Fruit fly (Drosophila melanogaster) whole organism, embryonic: ENCODE measurements around the gene CG6695.

Experiments used
- Aef1 ChIP-seq: fragments of 200-800 bp; sonication (Bioruptor generic); IDR thresholded peaks from 3 replicates; pipeline ENCODE4 v1.3.6; 2022; ENCODE audit warnings: missing biosample characterization, missing genetic modification characterization
- Atf-2 ChIP-seq: fragments of 200-800 bp; sonication (Bioruptor generic); optimal IDR thresholded peaks from 2 replicates; lab custom pipeline; 2016; ENCODE audit warnings: missing biosample characterization, missing genetic modification characterization
- Atf6 ChIP-seq: fragments of 200-800 bp; sonication (Bioruptor generic); IDR thresholded peaks from 2 replicates; pipeline ENCODE4 v1.3.6; 2022; ENCODE audit warnings: missing biosample characterization, missing genetic modification characterization
- Awh ChIP-seq: fragments of 200-800 bp; sonication (Bioruptor generic); IDR thresholded peaks from 2 replicates; pipeline ENCODE4, ENCODE4 v1.3.6; 2022; ENCODE audit warnings: missing biosample characterization, missing genetic modification characterization
- CG11093 ChIP-seq: fragments of 200-800 bp; sonication (Bioruptor generic); IDR thresholded peaks from 3 replicates; pipeline ENCODE4 v1.3.6; 2022; ENCODE audit warnings: missing biosample characterization, missing genetic modification characterization
- CG11695 ChIP-seq: fragments of 200-800 bp; sonication (Bioruptor generic); IDR thresholded peaks from 3 replicates; pipeline ENCODE4 v1.3.6; 2022; ENCODE audit warnings: missing biosample characterization, missing genetic modification characterization
- CG11696 ChIP-seq: fragments of 200-800 bp; sonication (Bioruptor generic); IDR thresholded peaks from 2 replicates; pipeline ENCODE4 v1.3.6; 2022; ENCODE audit warnings: missing biosample characterization, missing genetic modification characterization
- CG13424 ChIP-seq: fragments of 200-800 bp; sonication (Bioruptor generic); optimal IDR thresholded peaks from 2 replicates; lab custom pipeline; 2019; ENCODE audit warnings: missing biosample characterization, mild to moderate bottlenecking, missing genetic modification characterization, moderate library complexity
- CG14050 ChIP-seq: fragments of 200-800 bp; sonication (Bioruptor generic); IDR thresholded peaks from 3 replicates; pipeline ENCODE4 v1.3.6; 2022; ENCODE audit warnings: missing biosample characterization, missing genetic modification characterization
- CG15696 ChIP-seq: fragments of 200-800 bp; sonication (Bioruptor generic); optimal IDR thresholded peaks from 2 replicates; lab custom pipeline; 2019; ENCODE audit warnings: missing biosample characterization, mild to moderate bottlenecking, missing genetic modification characterization, moderate library complexity
- CG2712 ChIP-seq: fragments of 200-800 bp; optimal IDR thresholded peaks from 3 replicates; lab custom pipeline; 2019; ENCODE audit warnings: missing biosample characterization, mild to moderate bottlenecking, missing genetic modification characterization, moderate library complexity
- CG2875 ChIP-seq: fragments of 200-800 bp; sonication (Bioruptor generic); optimal IDR thresholded peaks from 2 replicates; lab custom pipeline; 2017; ENCODE audit warnings: missing biosample characterization, mild to moderate bottlenecking, missing genetic modification characterization, missing genetic modification reagents
- CG31388 ChIP-seq: fragments of 200-800 bp; sonication (Bioruptor generic); optimal IDR thresholded peaks from 2 replicates; lab custom pipeline; 2016; ENCODE audit warnings: missing biosample characterization, missing genetic modification characterization
- CG4328 ChIP-seq: fragments of 200-800 bp; sonication (Bioruptor generic); optimal IDR thresholded peaks from 3 replicates; lab custom pipeline; 2017; ENCODE audit warnings: missing biosample characterization, missing genetic modification reagents, missing genetic modification characterization
- CG6689 ChIP-seq: fragments of 200-800 bp; sonication (Bioruptor generic); IDR thresholded peaks from 2 replicates; pipeline ENCODE4 v1.3.6; 2022; ENCODE audit warnings: missing biosample characterization, missing genetic modification characterization
- CG7357 ChIP-seq: fragments of 200-800 bp; sonication (Bioruptor generic); IDR thresholded peaks from 3 replicates; pipeline ENCODE4 v1.3.6; 2022; ENCODE audit warnings: missing biosample characterization, missing genetic modification characterization
- CG7839 ChIP-seq: fragments of 200-800 bp; sonication (Bioruptor generic); optimal IDR thresholded peaks from 3 replicates; lab custom pipeline; 2018; ENCODE audit warnings: missing biosample characterization, mild to moderate bottlenecking, missing genetic modification characterization, moderate library complexity
- CG8478 ChIP-seq: fragments of >200 bp; optimal IDR thresholded peaks from 2 replicates; lab custom pipeline; 2018
- CG8924 ChIP-seq: fragments of 200-800 bp; optimal IDR thresholded peaks from 3 replicates; lab custom pipeline; 2019; ENCODE audit warnings: missing biosample characterization, mild to moderate bottlenecking, missing genetic modification characterization, moderate library complexity
- CG9609 ChIP-seq: fragments of 200-800 bp; sonication (Bioruptor generic); optimal IDR thresholded peaks from 3 replicates; lab custom pipeline; 2016; ENCODE audit warnings: missing biosample characterization, missing genetic modification characterization
- CG9797 ChIP-seq: fragments of 200-800 bp; sonication (Bioruptor generic); optimal IDR thresholded peaks from 3 replicates; lab custom pipeline; 2018; ENCODE audit warnings: missing biosample characterization, mild to moderate bottlenecking, missing genetic modification characterization
- Camta ChIP-seq: fragments of 200-800 bp; sonication (Bioruptor generic); optimal IDR thresholded peaks from 2 replicates; lab custom pipeline; 2016; ENCODE audit warnings: missing biosample characterization, missing genetic modification characterization
- Chrac-16 ChIP-seq: fragments of 200-800 bp; sonication (Bioruptor generic); optimal IDR thresholded peaks from 3 replicates; lab custom pipeline; 2016; ENCODE audit warnings: missing biosample characterization, missing genetic modification characterization
- CkIIα-i1 ChIP-seq: fragments of 200-800 bp; sonication (Bioruptor generic); IDR thresholded peaks from 2 replicates; pipeline ENCODE4 v1.3.6; 2022; ENCODE audit warnings: missing biosample characterization, missing genetic modification characterization
- Doc2 ChIP-seq: fragments of 200-800 bp; sonication (Bioruptor generic); IDR thresholded peaks from 2 replicates; pipeline ENCODE4 v1.3.6; 2022; ENCODE audit warnings: missing biosample characterization, missing genetic modification characterization
- Drgx ChIP-seq: fragments of 200-800 bp; sonication (Bioruptor generic); IDR thresholded peaks from 2 replicates; pipeline ENCODE4 v1.3.6; 2022; ENCODE audit warnings: missing biosample characterization, missing genetic modification characterization
- E2f2 ChIP-seq: fragments of 200-800 bp; sonication (Bioruptor generic); IDR thresholded peaks from 2 replicates; pipeline ENCODE4 v1.3.6; 2022; ENCODE audit warnings: missing biosample characterization, missing genetic modification characterization
- Eip74EF ChIP-seq, 2 experiments: fragments of 200-800 bp in 1 of 2; fragments of >200 bp in 1 of 2; sonication (Bioruptor generic) in 1 of 2; optimal IDR thresholded peaks; 2 replicates each; lab custom pipeline; 2017 to 2019; ENCODE audit warnings: missing biosample characterization in 2 of 2, missing genetic modification characterization in 2 of 2, mild to moderate bottlenecking in 1 of 2, moderate library complexity in 1 of 2
- Fer2 ChIP-seq: fragments of 200-800 bp; sonication (Bioruptor generic); optimal IDR thresholded peaks from 2 replicates; lab custom pipeline; 2018; ENCODE audit warnings: missing biosample characterization, mild to moderate bottlenecking, missing genetic modification characterization, moderate library complexity
- Lhr ChIP-seq: fragments of 200-800 bp; sonication (Bioruptor generic); optimal IDR thresholded peaks from 3 replicates; lab custom pipeline; 2017; ENCODE audit warnings: mild to moderate bottlenecking, missing biosample characterization, missing genetic modification reagents, missing genetic modification characterization
- Optix ChIP-seq: fragments of 200-800 bp; sonication (Bioruptor generic); IDR thresholded peaks from 3 replicates; pipeline ENCODE4 v1.3.6; 2022; ENCODE audit warnings: missing biosample characterization, missing genetic modification characterization
- Stat92E ChIP-seq, 3 experiments: fragments of >200 bp in 2 of 3; fragments of 200-800 bp in 1 of 3; sonication (Bioruptor generic) in 1 of 3; optimal IDR thresholded peaks; 2 replicates each; lab custom pipeline; 2017 to 2019; ENCODE audit warnings: missing biosample characterization in 3 of 3, missing genetic modification characterization in 3 of 3, mild to moderate bottlenecking in 1 of 3, moderate library complexity in 1 of 3
- Taf1 ChIP-seq: fragments of 200-800 bp; sonication (Bioruptor generic); IDR thresholded peaks from 2 replicates; pipeline ENCODE4 v1.3.6; 2022; ENCODE audit warnings: missing biosample characterization, missing genetic modification characterization
- Tbp ChIP-seq: fragments of >200 bp; optimal IDR thresholded peaks from 2 replicates; lab custom pipeline; 2018; ENCODE audit warnings: missing biosample characterization, missing genetic modification characterization
- ap ChIP-seq: fragments of 200-800 bp; sonication (Bioruptor generic); IDR thresholded peaks from 2 replicates; pipeline ENCODE4 v1.3.6; 2022; ENCODE audit warnings: missing biosample characterization, missing genetic modification characterization
- chinmo ChIP-seq: fragments of 200-800 bp; sonication (Bioruptor generic); IDR thresholded peaks from 4 replicates; pipeline ENCODE4 v1.3.6; 2022; ENCODE audit warnings: missing biosample characterization, missing genetic modification characterization; ENCODE audit not compliant: partially characterized antibody
- dpn ChIP-seq, 2 experiments: fragments of 200-800 bp; sonication (Bioruptor generic); optimal IDR thresholded peaks; 3 replicates each; lab custom pipeline; 2016; ENCODE audit warnings: missing biosample characterization in 2 of 2, missing genetic modification characterization in 2 of 2
- exex ChIP-seq: fragments of 200-800 bp; sonication (Bioruptor generic); optimal IDR thresholded peaks from 4 replicates; lab custom pipeline; 2018; ENCODE audit warnings: missing biosample characterization, mild to moderate bottlenecking, missing genetic modification characterization, moderate library complexity
- hbn ChIP-seq: fragments of 200-800 bp; sonication (Bioruptor generic); IDR thresholded peaks from 2 replicates; pipeline ENCODE4 v1.3.6; 2022; ENCODE audit warnings: missing biosample characterization, missing genetic modification characterization; ENCODE audit not compliant: partially characterized antibody
- knrl ChIP-seq: fragments of 200-800 bp; sonication (Bioruptor generic); IDR thresholded peaks from 3 replicates; pipeline ENCODE4 v1.3.6; 2022; ENCODE audit warnings: missing biosample characterization, missing genetic modification characterization; ENCODE audit not compliant: partially characterized antibody
- lab ChIP-seq: fragments of 200-800 bp; sonication (Bioruptor generic); optimal IDR thresholded peaks from 3 replicates; lab custom pipeline; 2017; ENCODE audit warnings: missing biosample characterization, missing genetic modification characterization, mild to moderate bottlenecking, moderate library complexity, missing genetic modification reagents
- lov ChIP-seq, 2 experiments: fragments of 200-800 bp in 1 of 2; fragments of >200 bp in 1 of 2; sonication (Bioruptor generic) in 1 of 2; IDR thresholded peaks in 1 of 2; optimal IDR thresholded peaks in 1 of 2; 2 replicates in 1 of 2; 3 replicates in 1 of 2; pipeline versions ENCODE4 v1.3.6 to Lab custom; 2017 to 2022; ENCODE audit warnings: missing biosample characterization in 1 of 2, missing genetic modification characterization in 1 of 2
- nerfin-1 ChIP-seq: fragments of 200-800 bp; sonication (Bioruptor generic); optimal IDR thresholded peaks from 3 replicates; lab custom pipeline; 2019; ENCODE audit warnings: missing biosample characterization, mild to moderate bottlenecking, missing genetic modification characterization, moderate library complexity
- oc ChIP-seq: fragments of 200-800 bp; sonication (Bioruptor generic); optimal IDR thresholded peaks from 2 replicates; lab custom pipeline; 2018; ENCODE audit warnings: missing biosample characterization, mild to moderate bottlenecking, missing genetic modification characterization, moderate library complexity
- phol ChIP-seq: fragments of 200-800 bp; sonication (Bioruptor generic); optimal IDR thresholded peaks from 3 replicates; lab custom pipeline; 2018; ENCODE audit warnings: missing biosample characterization, mild to moderate bottlenecking, missing genetic modification characterization, moderate library complexity
- pzg ChIP-seq: fragments of 200-800 bp; sonication (Bioruptor generic); optimal IDR thresholded peaks from 3 replicates; lab custom pipeline; 2018; ENCODE audit warnings: missing biosample characterization, mild to moderate bottlenecking, missing genetic modification characterization, moderate library complexity
- sd ChIP-seq: fragments of 200-800 bp; sonication (Bioruptor generic); optimal IDR thresholded peaks from 3 replicates; lab custom pipeline; 2018; ENCODE audit warnings: missing biosample characterization, mild to moderate bottlenecking, missing genetic modification characterization, moderate library complexity
- tap ChIP-seq: fragments of 200-800 bp; optimal IDR thresholded peaks from 3 replicates; lab custom pipeline; 2019; ENCODE audit warnings: missing biosample characterization, mild to moderate bottlenecking, missing genetic modification characterization, moderate library complexity
- twi ChIP-seq: fragments of 200-800 bp; optimal IDR thresholded peaks from 2 replicates; lab custom pipeline; 2019; ENCODE audit warnings: missing biosample characterization, mild to moderate bottlenecking, missing genetic modification characterization, moderate library complexity

Gene CG6695

dm6 chr3R:24661679-24662411 is 6.9 kb downstream of the CG6695 start, which contains the start of gene Ppox (continued):
- TF ChIP-seq Stat92E (GFP tag; optimal IDR thresholded peaks at IDR 0.05; lab: Kevin White, UChicago) (no peak), Aef1 (no peak), CG9609 (GFP tag; lab: Kevin White, UChicago) (no peak), nerfin-1 (tag; lab: Kevin White, UChicago) (no peak), CG6689 (GFP tag; lab: Robert Waterston, UW) (no peak), CkIIα-i1 (GFP tag; lab: Robert Waterston, UW) (no peak), dpn (GFP tag; optimal IDR thresholded peaks at IDR 0.05; lab: Kevin White, UChicago) (no peak), CG8478 (no peak), ap (GFP tag; lab: Robert Waterston, UW) (no peak), CG7839 (no peak), CG4328 (GFP tag; lab: Kevin White, UChicago) (no peak), twi (tag; lab: Kevin White, UChicago) (no peak), sd (tag; lab: Kevin White, UChicago) (no peak), oc (tag; lab: Kevin White, UChicago) (no peak), chinmo (peak; percentile 88; the same call in 3 of the 4 replicates), phol (no peak), CG31388 (no peak), E2f2 (peak; percentile 68), Optix (no peak), exex (no peak), Doc2 (GFP tag; lab: Robert Waterston, UW) (no peak), CG13424 (tag; lab: Kevin White, UChicago) (no peak), Camta (GFP tag; lab: Kevin White, UChicago) (no peak), Eip74EF (GFP tag; optimal IDR thresholded peaks at IDR 0.05; lab: Kevin White, UChicago) (no peak), CG11695 (GFP tag; lab: Robert Waterston, UW) (no peak), pzg (peak; percentile 61), Atf6 (GFP tag; lab: Robert Waterston, UW) (no peak), knrl (GFP tag; lab: Robert Waterston, UW) (peak; percentile 92), CG2875 (no peak), Tbp (GFP tag; lab: Kevin White, UChicago) (no peak), tap (tag; lab: Kevin White, UChicago) (no peak), CG2712 (tag; lab: Kevin White, UChicago) (no peak), lab (no peak), CG9797 (GFP tag; lab: Kevin White, UChicago) (no peak), Chrac-16 (no peak), Drgx (GFP tag; lab: Robert Waterston, UW) (no peak), CG8924 (tag; lab: Kevin White, UChicago) (no peak), Awh (no peak), Fer2 (no peak), CG7357 (GFP tag; lab: Robert Waterston, UW) (no peak), CG15696 (no peak), CG11093 (GFP tag; lab: Robert Waterston, UW) (no peak), Lhr (GFP tag; lab: Kevin White, UChicago) (no peak), hbn (peak; percentile 94), Taf1 (no peak), lov (optimal IDR thresholded peaks at IDR 0.05; lab: Kevin White, UChicago) (no peak), lov (GFP tag; IDR thresholded peaks at IDR 0.05; lab: Robert Waterston, UW) (no peak), CG11696 (GFP tag; lab: Robert Waterston, UW) (no peak), Atf-2 (GFP tag; lab: Kevin White, UChicago) (no peak), CG14050 (GFP tag; lab: Robert Waterston, UW) (no peak)
